Worm (Caenorhabditis elegans) whole organism, L4 larva: ENCODE results near the gene Y54H5A.2.
A peak's percentile ranks its signal among the peaks of the same experiment; 100 is the strongest.

Source experiments
- F26F4.8 ChIP-seq: fragments of 200-800 bp; sonication (Bioruptor generic); conservative IDR thresholded peaks from 2 replicates; pipeline ENCODE4 v1.3.6; 2022; ENCODE audit warnings: missing genetic modification characterization, missing compliant biosample characterization
- F37D6.2 ChIP-seq: sonication (generic microtip); optimal IDR thresholded peaks from 2 replicates; lab custom pipeline; 2016; ENCODE audit warnings: mild to moderate bottlenecking, missing genetic modification characterization, missing compliant biosample characterization
- F49E8.2 ChIP-seq: sonication (generic microtip); optimal IDR thresholded peaks from 2 replicates; lab custom pipeline; 2016; ENCODE audit warnings: missing compliant biosample characterization, mild to moderate bottlenecking, missing genetic modification characterization, borderline replicate concordance
- T20F7.1 ChIP-seq: fragments of 200-800 bp; sonication (Bioruptor generic); optimal IDR thresholded peaks from 2 replicates; lab custom pipeline; 2018; ENCODE audit warnings: mild to moderate bottlenecking, missing genetic modification characterization, missing compliant biosample characterization
- T26A8.4 ChIP-seq: fragments of 200-800 bp; sonication (Bioruptor generic); IDR thresholded peaks from 2 replicates; pipeline ENCODE4 v1.3.6; 2022; ENCODE audit warnings: missing genetic modification characterization, missing compliant biosample characterization
- Y105C5A.15 ChIP-seq: fragments of 200-800 bp; sonication (Bioruptor generic); IDR thresholded peaks from 2 replicates; pipeline ENCODE4 v1.3.6; 2022; ENCODE audit warnings: missing genetic modification characterization, missing compliant biosample characterization
- Y5F2A.4 ChIP-seq: fragments of 200-800 bp; sonication (Bioruptor generic); optimal IDR thresholded peaks from 2 replicates; lab custom pipeline; 2018; ENCODE audit warnings: mild to moderate bottlenecking, missing genetic modification characterization, missing compliant biosample characterization
- Y75B8A.6 ChIP-seq: fragments of 200-800 bp; sonication (Bioruptor generic); IDR thresholded peaks from 2 replicates; pipeline ENCODE4 v1.3.6; 2022; ENCODE audit warnings: missing genetic modification reagents, missing genetic modification characterization, missing compliant biosample characterization
- ZK337.2 ChIP-seq: fragments of 200-800 bp; sonication (Bioruptor generic); IDR thresholded peaks from 2 replicates; pipeline ENCODE4 v1.3.6; 2022; ENCODE audit warnings: missing genetic modification reagents, missing genetic modification characterization, missing compliant biosample characterization
- ceh-32 ChIP-seq: sonication (generic microtip); optimal IDR thresholded peaks from 2 replicates; lab custom pipeline; 2016; ENCODE audit warnings: mild to moderate bottlenecking, missing genetic modification characterization, missing compliant biosample characterization; ENCODE audit not compliant: poor library complexity
- ceh-62 ChIP-seq: sonication (generic microtip); optimal IDR thresholded peaks from 2 replicates; lab custom pipeline; 2017; ENCODE audit warnings: missing biosample characterization, missing genetic modification characterization
- ceh-82 ChIP-seq: sonication (generic microtip); optimal IDR thresholded peaks from 2 replicates; lab custom pipeline; 2017; ENCODE audit warnings: missing biosample characterization, missing genetic modification characterization
- ces-1 ChIP-seq: fragments of 150-350 bp; sonication (generic microtip); optimal IDR thresholded peaks from 4 replicates; lab custom pipeline; 2014; ENCODE audit warnings: missing biosample characterization, missing genetic modification reagents, missing genetic modification characterization
- ctbp-1 ChIP-seq: fragments of 200-800 bp; sonication (Bioruptor generic); IDR thresholded peaks from 2 replicates; pipeline ENCODE4 v1.3.6; 2022; ENCODE audit warnings: missing genetic modification reagents, missing genetic modification characterization, missing compliant biosample characterization
- daf-16 ChIP-seq, 3 experiments: sonication (generic microtip); optimal IDR thresholded peaks; 2 replicates each; lab custom pipeline; 2016 to 2017; ENCODE audit warnings: missing genetic modification characterization in 3 of 3, missing genetic modification reagents in 3 of 3, mild to moderate bottlenecking in 2 of 3, missing compliant biosample characterization in 2 of 3, missing biosample characterization in 1 of 3, moderate library complexity in 1 of 3
- dmd-6 ChIP-seq: fragments of 200-800 bp; sonication (Bioruptor generic); IDR thresholded peaks from 2 replicates; pipeline ENCODE4 v1.3.6; 2022; ENCODE audit warnings: missing genetic modification reagents, missing genetic modification characterization, missing compliant biosample characterization
- dmd-9 ChIP-seq: fragments of 200-800 bp; sonication (Bioruptor generic); IDR thresholded peaks from 2 replicates; pipeline ENCODE4 v1.3.6; 2022; ENCODE audit warnings: missing genetic modification reagents, missing genetic modification characterization, missing compliant biosample characterization
- dpl-1 ChIP-seq: fragments of 150-350 bp; optimal IDR thresholded peaks from 2 replicates; lab custom pipeline; 2014; ENCODE audit warnings: missing biosample characterization, missing genetic modification reagents, missing genetic modification characterization
- dve-1 ChIP-seq: sonication (generic microtip); optimal IDR thresholded peaks from 2 replicates; lab custom pipeline; 2017; ENCODE audit warnings: antibody characterized with exemption, mild to moderate bottlenecking, missing genetic modification characterization, missing compliant biosample characterization; ENCODE audit not compliant: insufficient read depth
- gei-8 ChIP-seq: fragments of 200-800 bp; sonication (Bioruptor generic); optimal IDR thresholded peaks from 2 replicates; lab custom pipeline; 2018; ENCODE audit warnings: mild to moderate bottlenecking, missing genetic modification characterization, missing compliant biosample characterization
- hif-1 ChIP-seq, 2 experiments: sonication (generic microtip); optimal IDR thresholded peaks; 2 replicates each; lab custom pipeline; 2016 to 2017; ENCODE audit warnings: missing compliant biosample characterization in 2 of 2, missing genetic modification characterization in 2 of 2, missing genetic modification reagents in 2 of 2, missing genotype in 2 of 2, mild to moderate bottlenecking in 1 of 2
- hlh-11 ChIP-seq: fragments of 200-800 bp; sonication (Bioruptor generic); optimal IDR thresholded peaks from 2 replicates; lab custom pipeline; 2018; ENCODE audit warnings: mild to moderate bottlenecking, missing genetic modification characterization, missing compliant biosample characterization
- hlh-30 ChIP-seq: sonication (generic microtip); optimal IDR thresholded peaks from 2 replicates; lab custom pipeline; 2017; ENCODE audit warnings: antibody characterized with exemption, mild to moderate bottlenecking, missing genetic modification characterization, missing compliant biosample characterization; ENCODE audit not compliant: insufficient read depth
- hmg-1.1 ChIP-seq: fragments of 200-800 bp; sonication (Bioruptor generic); IDR thresholded peaks from 2 replicates; pipeline ENCODE4 v1.3.6; 2022; ENCODE audit warnings: missing genetic modification reagents, missing genetic modification characterization, missing compliant biosample characterization
- lim-7 ChIP-seq: fragments of 200-800 bp; sonication (Bioruptor generic); IDR thresholded peaks from 2 replicates; pipeline ENCODE4 v1.3.6; 2022; ENCODE audit warnings: missing genetic modification characterization, missing compliant biosample characterization
- lin-13 ChIP-seq: fragments of 150-350 bp; optimal IDR thresholded peaks from 2 replicates; lab custom pipeline; 2014; ENCODE audit warnings: missing biosample characterization, missing genetic modification reagents, missing genetic modification characterization
- lin-29 ChIP-seq: fragments of 200-800 bp; sonication (Bioruptor generic); IDR thresholded peaks from 2 replicates; pipeline ENCODE4 v1.3.6; 2022; ENCODE audit warnings: missing genetic modification reagents, missing genetic modification characterization, missing compliant biosample characterization
- lin-38 ChIP-seq: fragments of 200-800 bp; sonication (Bioruptor generic); IDR thresholded peaks from 2 replicates; pipeline ENCODE4 v1.3.6; 2022; ENCODE audit warnings: missing genetic modification reagents, missing genetic modification characterization, missing compliant biosample characterization
- madf-9 ChIP-seq: fragments of 200-800 bp; sonication (Bioruptor generic); conservative IDR thresholded peaks from 2 replicates; pipeline ENCODE4 v1.3.6; 2022; ENCODE audit warnings: missing genetic modification reagents, missing genetic modification characterization, missing compliant biosample characterization
- mdl-1 ChIP-seq, 2 experiments: fragments of 150-350 bp in 1 of 2; sonication (generic microtip) in 1 of 2; optimal IDR thresholded peaks; 2 replicates each; lab custom pipeline; 2014 to 2017; ENCODE audit warnings: missing biosample characterization in 2 of 2, missing genetic modification characterization in 2 of 2
- mep-1 ChIP-seq: fragments of 150-350 bp; sonication (generic microtip); optimal IDR thresholded peaks from 3 replicates; lab custom pipeline; 2014; ENCODE audit warnings: missing biosample characterization, missing genetic modification characterization
- mes-2 ChIP-seq: sonication (generic microtip); optimal IDR thresholded peaks from 2 replicates; lab custom pipeline; 2016; ENCODE audit warnings: missing genotype, mild to moderate bottlenecking, missing genetic modification characterization, missing compliant biosample characterization; ENCODE audit not compliant: poor library complexity, severe bottlenecking
- nhr-11 ChIP-seq: fragments of 150-350 bp; optimal IDR thresholded peaks from 2 replicates; lab custom pipeline; 2014; ENCODE audit warnings: missing biosample characterization, missing genetic modification characterization
- nhr-237 ChIP-seq: sonication (generic microtip); optimal IDR thresholded peaks from 2 replicates; lab custom pipeline; 2017; ENCODE audit warnings: missing biosample characterization, missing genetic modification characterization
- nhr-41 ChIP-seq: fragments of 200-800 bp; sonication (Bioruptor generic); IDR thresholded peaks from 2 replicates; pipeline ENCODE4 v1.3.6; 2022; ENCODE audit warnings: missing genetic modification reagents, missing genetic modification characterization, missing compliant biosample characterization
- nhr-48 ChIP-seq: sonication (generic microtip); optimal IDR thresholded peaks from 2 replicates; lab custom pipeline; 2016; ENCODE audit warnings: mild to moderate bottlenecking, missing genetic modification characterization, missing compliant biosample characterization
- nhr-6 ChIP-seq: fragments of 150-350 bp; optimal IDR thresholded peaks from 2 replicates; lab custom pipeline; 2014; ENCODE audit warnings: missing biosample characterization, missing genetic modification characterization
- nhr-76 ChIP-seq: fragments of 150-350 bp; optimal IDR thresholded peaks from 2 replicates; lab custom pipeline; 2014; ENCODE audit warnings: missing biosample characterization, missing genetic modification characterization
- nhr-77 ChIP-seq: fragments of 150-350 bp; optimal IDR thresholded peaks from 2 replicates; lab custom pipeline; 2014; ENCODE audit warnings: missing biosample characterization, missing genetic modification characterization
- php-3 ChIP-seq: fragments of 200-800 bp; sonication (Bioruptor generic); IDR thresholded peaks from 2 replicates; pipeline ENCODE4 v1.3.6; 2022; ENCODE audit warnings: missing genetic modification reagents, missing genetic modification characterization, missing compliant biosample characterization
- pqm-1 ChIP-seq: sonication (generic microtip); optimal IDR thresholded peaks from 2 replicates; lab custom pipeline; 2017; ENCODE audit warnings: missing biosample characterization, missing genetic modification characterization
- sdz-12 ChIP-seq: fragments of 200-800 bp; sonication (Bioruptor generic); optimal IDR thresholded peaks from 2 replicates; lab custom pipeline; 2018; ENCODE audit warnings: mild to moderate bottlenecking, missing genetic modification characterization, missing compliant biosample characterization
- set-16 ChIP-seq: fragments of 200-800 bp; sonication (Bioruptor generic); IDR thresholded peaks from 2 replicates; pipeline ENCODE4 v1.3.6; 2022; ENCODE audit warnings: missing genetic modification reagents, missing genetic modification characterization, missing compliant biosample characterization
- tag-97 ChIP-seq: fragments of 200-800 bp; sonication (Bioruptor generic); IDR thresholded peaks from 2 replicates; pipeline ENCODE4 v1.3.6; 2022; ENCODE audit warnings: missing genetic modification characterization, missing compliant biosample characterization
- unc-130 ChIP-seq: sonication (generic microtip); optimal IDR thresholded peaks from 2 replicates; lab custom pipeline; 2016; ENCODE audit warnings: missing genetic modification reagents, missing genetic modification characterization, missing compliant biosample characterization
- zfp-2 ChIP-seq: sonication (generic microtip); optimal IDR thresholded peaks from 2 replicates; lab custom pipeline; 2016; ENCODE audit warnings: mild to moderate bottlenecking, missing genetic modification characterization, missing compliant biosample characterization
- zip-11 ChIP-seq: fragments of 200-800 bp; sonication (Bioruptor generic); IDR thresholded peaks from 2 replicates; pipeline ENCODE4 v1.3.6; 2022; ENCODE audit warnings: missing genetic modification characterization, missing compliant biosample characterization
- zip-2 ChIP-seq: fragments of 150-350 bp; optimal IDR thresholded peaks from 2 replicates; lab custom pipeline; 2014; ENCODE audit warnings: missing biosample characterization, missing genetic modification characterization

The Y54H5A.2 gene

DNA sequence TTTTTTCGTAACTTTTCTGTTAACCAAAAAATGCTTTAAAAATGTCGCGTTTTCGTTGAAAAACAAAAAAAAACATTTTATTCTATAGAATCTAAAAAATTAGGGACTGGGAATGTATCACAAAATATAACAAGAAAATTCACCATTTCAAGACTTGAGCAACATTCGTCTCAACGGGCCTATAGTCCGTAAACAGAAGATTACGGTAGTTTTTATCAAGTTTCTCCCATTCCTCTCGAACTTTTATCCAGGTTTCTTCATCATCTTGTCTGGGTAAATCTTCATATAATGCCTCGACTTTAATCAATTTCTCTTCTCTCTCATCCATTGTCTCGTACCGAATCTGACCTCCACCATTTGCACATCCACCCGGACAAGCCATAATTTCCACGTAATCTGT is 6.0 kb upstream of the Y54H5A.2 start:
- TF ChIP-seq ZK337.2 (GFP tag; lab: Robert Waterston, UW) (no peak), ces-1 (GFP tag; lab: Kevin White, UChicago) (no peak), dpl-1 (GFP tag; lab: Kevin White, UChicago) (no peak), php-3 (GFP tag; lab: Robert Waterston, UW) (no peak), ceh-32 (tag; lab: Kevin White, UChicago) (no peak), hlh-11 (tag; lab: Kevin White, UChicago) (no peak), mes-2 (tag; lab: Kevin White, UChicago) (peak; percentile 7), T20F7.1 (GFP tag; lab: Kevin White, UChicago) (no peak), ctbp-1 (0 out of 2 replicates have a peak, but pooled peaks have one; percentile 11), gei-8 (GFP tag; lab: Kevin White, UChicago) (no peak), madf-9 (no peak), nhr-237 (tag; lab: Kevin White, UChicago) (no peak), zip-11 (no peak), F26F4.8 (no peak), mdl-1 (tag; optimal IDR thresholded peaks at IDR 0.05; lab: Kevin White, UChicago) (no peak), lin-38 (0 out of 2 replicates have a peak, but pooled peaks have one; percentile 12)

ce11 chrIII:5153137-5153536 is 3.8 kb upstream of the Y54H5A.2 start, which contains the start of the genes rbm-42 and grwd-1:
Gene rbm-42, minus strand, starts transcription at chrIII:5153229.
Gene grwd-1, plus strand, starts transcription at chrIII:5153464.
- TF ChIP-seq ceh-32 (tag; lab: Kevin White, UChicago), result no peak
- no peak for TF ChIP-seq hmg-1.1 (GFP tag; lab: Robert Waterston, UW)
- no peak for TF ChIP-seq lin-13
- TF ChIP-seq hlh-30 (tag; lab: Kevin White, UChicago), result peak; percentile 6
- TF ChIP-seq dmd-9 (GFP tag; lab: Robert Waterston, UW), result no peak
- no peak for TF ChIP-seq nhr-11 (tag; lab: Kevin White, UChicago)
- no peak for TF ChIP-seq nhr-6 (tag; lab: Kevin White, UChicago)
- no peak for TF ChIP-seq F37D6.2 (tag; lab: Kevin White, UChicago)
- TF ChIP-seq php-3 (GFP tag; lab: Robert Waterston, UW), result no peak
- TF ChIP-seq dpl-1 (GFP tag; lab: Kevin White, UChicago), result peak; percentile 30
- no peak for TF ChIP-seq sdz-12 (GFP tag; lab: Kevin White, UChicago)
- no peak for TF ChIP-seq set-16 (GFP tag; lab: Robert Waterston, UW)
- no peak for TF ChIP-seq ZK337.2 (GFP tag; lab: Robert Waterston, UW)
- no peak for TF ChIP-seq T26A8.4 (GFP tag; lab: Robert Waterston, UW)
- TF ChIP-seq zfp-2 (tag; lab: Kevin White, UChicago), result no peak
- TF ChIP-seq lim-7 (GFP tag; lab: Robert Waterston, UW), result no peak
- TF ChIP-seq unc-130, result no peak
- TF ChIP-seq Y75B8A.6 (GFP tag; lab: Robert Waterston, UW), result no peak
- TF ChIP-seq Y105C5A.15 (GFP tag; lab: Robert Waterston, UW), result no peak
- TF ChIP-seq hif-1 (tag; optimal IDR thresholded peaks at IDR 0.05; lab: Kevin White, UChicago), result no peak
- peak; percentile 29 for TF ChIP-seq mep-1 (tag; lab: Kevin White, UChicago)
- TF ChIP-seq daf-16 (GFP tag; optimal IDR thresholded peaks at IDR 0.05; lab: Kevin White, UChicago), result no peak
- TF ChIP-seq daf-16 (tag; optimal IDR thresholded peaks at IDR 0.05; lab: Kevin White, UChicago), result peak; percentile 13
- TF ChIP-seq lin-29 (GFP tag; lab: Robert Waterston, UW), result no peak
- peak; percentile 26 for TF ChIP-seq dve-1 (tag; lab: Kevin White, UChicago)
- TF ChIP-seq pqm-1 (tag; lab: Kevin White, UChicago), result no peak
- TF ChIP-seq nhr-76 (tag; lab: Kevin White, UChicago), result no peak
- no peak for TF ChIP-seq ceh-82
- no peak for TF ChIP-seq mdl-1 (tag; optimal IDR thresholded peaks at IDR 0.05; lab: Kevin White, UChicago)
- TF ChIP-seq nhr-237 (tag; lab: Kevin White, UChicago), result no peak
- no peak for TF ChIP-seq dmd-6 (GFP tag; lab: Robert Waterston, UW)
- no peak for TF ChIP-seq tag-97 (GFP tag; lab: Robert Waterston, UW)
- no peak for TF ChIP-seq T20F7.1 (GFP tag; lab: Kevin White, UChicago)
- TF ChIP-seq nhr-77 (tag; lab: Kevin White, UChicago), result no peak
- TF ChIP-seq nhr-48 (tag; lab: Kevin White, UChicago), result no peak
- peak; percentile 37; the same call in 1 of the 2 replicates for TF ChIP-seq lin-38
- no peak for TF ChIP-seq Y5F2A.4
- TF ChIP-seq F49E8.2, result no peak
- TF ChIP-seq zip-2 (tag; lab: Kevin White, UChicago), result no peak
- TF ChIP-seq nhr-41, result no peak
- TF ChIP-seq ceh-62 (tag; lab: Kevin White, UChicago), result no peak
